Worm (Caenorhabditis elegans) whole organism, L1 larva: ENCODE results near the gene gmeb-1.
A peak's percentile ranks its signal among the peaks of the same experiment; 100 is the strongest.

Source experiments
- C16A3.4 ChIP-seq: fragments of 150-350 bp; optimal IDR thresholded peaks from 2 replicates; lab custom pipeline; 2014; ENCODE audit warnings: missing biosample characterization, missing genetic modification characterization
- Y116A8C.19 ChIP-seq: sonication (generic microtip); optimal IDR thresholded peaks from 2 replicates; lab custom pipeline; 2016; ENCODE audit warnings: missing compliant biosample characterization, missing genetic modification characterization, borderline replicate concordance
- ama-1 ChIP-seq: fragments of 150-350 bp; optimal IDR thresholded peaks from 2 replicates; lab custom pipeline; 2014
- blmp-1 ChIP-seq: fragments of 150-350 bp; optimal IDR thresholded peaks from 2 replicates; lab custom pipeline; 2014; ENCODE audit warnings: missing biosample characterization, missing genetic modification characterization
- ceh-82 ChIP-seq, 3 experiments: fragments of 150-350 bp in 1 of 3; sonication (generic microtip) in 2 of 3; optimal IDR thresholded peaks; 2 replicates each; lab custom pipeline; 2014 to 2017; ENCODE audit warnings: missing biosample characterization in 3 of 3, missing genetic modification characterization in 3 of 3
- ceh-90 ChIP-seq: sonication (generic microtip); optimal IDR thresholded peaks from 2 replicates; lab custom pipeline; 2016; ENCODE audit warnings: missing genetic modification characterization, missing compliant biosample characterization
- ces-1 ChIP-seq: fragments of 150-350 bp; optimal IDR thresholded peaks from 2 replicates; lab custom pipeline; 2014; ENCODE audit warnings: missing biosample characterization, missing genetic modification reagents, missing genetic modification characterization
- dpl-1 ChIP-seq, 3 experiments: fragments of 150-350 bp in 2 of 3; sonication (generic microtip) in 1 of 3; optimal IDR thresholded peaks; 2 replicates each; lab custom pipeline; 2014 to 2017; ENCODE audit warnings: missing biosample characterization in 3 of 3, missing genetic modification characterization in 3 of 3, missing genetic modification reagents in 3 of 3
- dsc-1 ChIP-seq: sonication (generic microtip); optimal IDR thresholded peaks from 2 replicates; lab custom pipeline; 2016; ENCODE audit warnings: mild to moderate bottlenecking, missing genetic modification characterization, missing compliant biosample characterization
- efl-1 ChIP-seq, 4 experiments: fragments of 150-350 bp; optimal IDR thresholded peaks in 3 of 4; peaks in 1 of 4; 1 replicate in 1 of 4; 2 replicates in 3 of 4; lab custom pipeline; 2014; ENCODE audit warnings: missing biosample characterization in 2 of 4, missing genetic modification characterization in 2 of 4, missing genetic modification reagents in 2 of 4
- efl-3 ChIP-seq: fragments of 200-800 bp; sonication (Bioruptor generic); optimal IDR thresholded peaks from 2 replicates; lab custom pipeline; 2018; ENCODE audit warnings: mild to moderate bottlenecking, missing genetic modification characterization, missing compliant biosample characterization
- egl-27 ChIP-seq, 2 experiments: fragments of 150-350 bp in 1 of 2; sonication (generic microtip); optimal IDR thresholded peaks; 3 replicates each; lab custom pipeline; 2017 to 2018; ENCODE audit warnings: missing biosample characterization in 2 of 2, missing genetic modification characterization in 2 of 2, missing genetic modification reagents in 2 of 2
- elt-2 ChIP-seq: sonication (generic microtip); optimal IDR thresholded peaks from 2 replicates; lab custom pipeline; 2016; ENCODE audit warnings: missing genetic modification characterization, mild to moderate bottlenecking, inconsistent platforms, missing compliant biosample characterization, missing genetic modification reagents
- ets-5 ChIP-seq: fragments of 200-800 bp; sonication (Bioruptor generic); IDR thresholded peaks from 2 replicates; pipeline ENCODE4 v1.3.6; 2022; ENCODE audit warnings: missing genetic modification characterization, missing compliant biosample characterization
- fos-1 ChIP-seq: fragments of 150-350 bp; optimal IDR thresholded peaks from 2 replicates; lab custom pipeline; 2014; ENCODE audit warnings: missing biosample characterization, missing genetic modification characterization
- grh-1 ChIP-seq: fragments of 200-800 bp; sonication (Bioruptor generic); IDR thresholded peaks from 2 replicates; pipeline ENCODE4 v1.3.6; 2022; ENCODE audit warnings: missing genetic modification reagents, missing genetic modification characterization, missing compliant biosample characterization
- jun-1 ChIP-seq: fragments of 150-350 bp; optimal IDR thresholded peaks from 2 replicates; lab custom pipeline; 2014; ENCODE audit warnings: missing biosample characterization, missing genetic modification reagents, missing genetic modification characterization
- lin-14 ChIP-seq: fragments of 200-800 bp; sonication (Bioruptor generic); optimal IDR thresholded peaks from 2 replicates; lab custom pipeline; 2018; ENCODE audit warnings: mild to moderate bottlenecking, missing genetic modification characterization, moderate library complexity, missing compliant biosample characterization
- lin-35 ChIP-seq, 2 experiments: fragments of 150-350 bp; optimal IDR thresholded peaks; 2 replicates each; lab custom pipeline; 2014; ENCODE audit warnings: missing biosample characterization in 2 of 2, missing genetic modification characterization in 2 of 2, missing genetic modification reagents in 2 of 2
- lir-3 ChIP-seq: sonication (generic microtip); optimal IDR thresholded peaks from 2 replicates; lab custom pipeline; 2016; ENCODE audit warnings: mild to moderate bottlenecking, missing genetic modification characterization, moderate library complexity, missing compliant biosample characterization; ENCODE audit not compliant: poor library complexity
- lsy-2 ChIP-seq, 2 experiments: fragments of 150-350 bp; optimal IDR thresholded peaks; 2 replicates each; lab custom pipeline; 2014; ENCODE audit warnings: missing biosample characterization in 2 of 2, missing genetic modification characterization in 2 of 2
- mdl-1 ChIP-seq, 2 experiments: fragments of 150-350 bp; optimal IDR thresholded peaks; 2 replicates each; lab custom pipeline; 2014 to 2017; ENCODE audit warnings: missing biosample characterization in 2 of 2, missing genetic modification characterization in 2 of 2, inconsistent platforms in 1 of 2
- mep-1 ChIP-seq: fragments of 150-350 bp; optimal IDR thresholded peaks from 2 replicates; lab custom pipeline; 2014; ENCODE audit warnings: missing biosample characterization, missing genetic modification characterization
- nhr-19 ChIP-seq: fragments of 200-800 bp; sonication (Bioruptor generic); conservative IDR thresholded peaks from 2 replicates; pipeline ENCODE4 v1.3.6; 2022; ENCODE audit warnings: missing genetic modification characterization, missing compliant biosample characterization
- nhr-20 ChIP-seq: sonication (generic microtip); optimal IDR thresholded peaks from 2 replicates; lab custom pipeline; 2016; ENCODE audit warnings: mild to moderate bottlenecking, missing genetic modification characterization, missing compliant biosample characterization
- nhr-28 ChIP-seq: fragments of 150-350 bp; optimal IDR thresholded peaks from 2 replicates; lab custom pipeline; 2014; ENCODE audit warnings: missing biosample characterization, missing genetic modification characterization
- nhr-71 ChIP-seq: sonication (generic microtip); optimal IDR thresholded peaks from 2 replicates; lab custom pipeline; 2016; ENCODE audit warnings: mild to moderate bottlenecking, missing genetic modification characterization, moderate library complexity, missing compliant biosample characterization
- nhr-76 ChIP-seq: sonication (generic microtip); optimal IDR thresholded peaks from 2 replicates; lab custom pipeline; 2017; ENCODE audit warnings: missing biosample characterization, missing genetic modification characterization
- nhr-77 ChIP-seq: fragments of 150-350 bp; optimal IDR thresholded peaks from 2 replicates; lab custom pipeline; 2014; ENCODE audit warnings: missing biosample characterization, missing genetic modification characterization
- nhr-85 ChIP-seq: sonication (generic microtip); peaks from one replicate; lab custom pipeline; 2016; ENCODE audit warnings: missing genetic modification characterization, inconsistent platforms, missing compliant biosample characterization
- pax-3 ChIP-seq: fragments of 200-800 bp; sonication (Bioruptor generic); optimal IDR thresholded peaks from 2 replicates; lab custom pipeline; 2018; ENCODE audit warnings: mild to moderate bottlenecking, missing genetic modification characterization, moderate library complexity, missing compliant biosample characterization
- pqm-1 ChIP-seq: sonication (generic microtip); optimal IDR thresholded peaks from 3 replicates; lab custom pipeline; 2017; ENCODE audit warnings: missing biosample characterization, missing genetic modification characterization
- skn-1 ChIP-seq: fragments of 150-350 bp; optimal IDR thresholded peaks from 2 replicates; lab custom pipeline; 2014; ENCODE audit warnings: missing biosample characterization, missing genetic modification characterization
- snpc-4 ChIP-seq: fragments of 150-350 bp; optimal IDR thresholded peaks from 2 replicates; lab custom pipeline; 2014; ENCODE audit warnings: missing biosample characterization, missing genetic modification characterization
- snu-23 ChIP-seq: sonication (generic microtip); optimal IDR thresholded peaks from 2 replicates; lab custom pipeline; 2016; ENCODE audit warnings: missing genetic modification characterization, missing compliant biosample characterization
- sox-4 ChIP-seq: sonication (generic microtip); optimal IDR thresholded peaks from 2 replicates; lab custom pipeline; 2016; ENCODE audit warnings: missing genetic modification characterization, missing compliant biosample characterization
- tbx-2 ChIP-seq: sonication (generic microtip); optimal IDR thresholded peaks from 2 replicates; lab custom pipeline; 2016; ENCODE audit warnings: missing genetic modification characterization, missing compliant biosample characterization
- unc-30 ChIP-seq: sonication (generic microtip); optimal IDR thresholded peaks from 2 replicates; lab custom pipeline; 2017; ENCODE audit warnings: missing biosample characterization, missing genetic modification characterization
- unc-98 ChIP-seq: fragments of 200-800 bp; sonication (Bioruptor generic); IDR thresholded peaks from 2 replicates; pipeline ENCODE4 v1.3.6; 2022; ENCODE audit warnings: missing genetic modification characterization, missing compliant biosample characterization
- vab-15 ChIP-seq: sonication (generic microtip); optimal IDR thresholded peaks from 2 replicates; lab custom pipeline; 2017; ENCODE audit warnings: missing genotype, mild to moderate bottlenecking, missing genetic modification characterization, missing compliant biosample characterization
- xbp-1 ChIP-seq: sonication (generic microtip); optimal IDR thresholded peaks from 2 replicates; lab custom pipeline; 2016; ENCODE audit warnings: missing genetic modification characterization, missing compliant biosample characterization
- zag-1 ChIP-seq: fragments of 150-350 bp; optimal IDR thresholded peaks from 2 replicates; lab custom pipeline; 2014; ENCODE audit warnings: missing biosample characterization, missing genetic modification characterization
- ztf-4 ChIP-seq: fragments of 150-350 bp; optimal IDR thresholded peaks from 2 replicates; lab custom pipeline; 2014; ENCODE audit warnings: missing biosample characterization, missing genetic modification characterization

Gene gmeb-1

DNA sequence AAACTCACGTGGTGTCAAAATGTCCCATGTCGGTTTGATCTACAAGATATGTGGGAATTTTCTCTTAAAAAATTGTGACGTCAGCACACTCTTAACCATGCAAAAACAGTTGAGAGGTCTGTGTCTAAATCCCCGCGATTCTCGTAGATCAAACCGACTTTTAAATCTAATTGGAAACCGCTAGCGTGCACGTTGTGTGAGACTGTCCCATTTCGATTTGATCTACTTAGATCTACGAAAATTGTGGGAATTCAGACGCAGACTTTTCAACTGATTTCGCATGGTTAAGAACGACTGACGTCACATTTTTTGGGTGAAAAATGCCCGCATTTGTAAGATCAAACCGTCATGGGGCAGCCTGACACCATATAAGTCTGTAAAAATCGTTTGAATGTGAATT lies 38.5 kb downstream of the gmeb-1 start:
- TF ChIP-seq snpc-4 (tag; lab: Kevin White, UChicago) (no peak), ama-1 (lab: Kevin White, UChicago) (no peak), lsy-2 (tag; optimal IDR thresholded peaks at IDR 0.05; lab: Kevin White, UChicago) (no peak), unc-30 (tag; lab: Kevin White, UChicago) (no peak), nhr-20 (tag; lab: Kevin White, UChicago) (no peak), efl-1 (optimal IDR thresholded peaks at IDR 0.05; lab: Kevin White, UChicago) (no peak), efl-1 (GFP tag; optimal IDR thresholded peaks at IDR 0.05 in 1 of 2; lab: Kevin White, UChicago) (peak in 1 of 2 experiments; percentile 60), nhr-19 (GFP tag; lab: Robert Waterston, UW) (no peak), pax-3 (no peak)

DNA sequence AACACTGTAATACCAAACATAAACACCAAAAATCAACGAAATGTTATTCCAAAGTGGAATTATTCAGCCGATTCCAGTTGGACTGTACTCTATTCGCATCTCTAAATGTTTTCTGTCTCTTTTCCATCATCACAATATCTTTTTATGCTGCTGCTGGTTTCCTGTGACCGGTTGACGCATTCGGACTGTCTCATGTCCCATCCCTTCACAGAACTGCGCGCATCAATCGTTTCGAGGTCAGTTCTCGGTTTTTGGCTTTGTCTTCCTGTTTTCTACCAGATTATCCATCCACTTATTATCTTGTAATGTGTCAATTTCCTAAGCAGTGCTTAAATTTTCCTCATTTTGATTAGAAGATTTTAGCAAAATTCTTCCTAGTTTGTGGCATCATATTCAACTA lies 40.7 kb downstream of the gmeb-1 start:
- TF ChIP-seq unc-30 (tag; lab: Kevin White, UChicago) (no peak), snu-23 (GFP tag; lab: Kevin White, UChicago) (peak; percentile 54), Y116A8C.19 (tag; lab: Kevin White, UChicago) (no peak), nhr-20 (tag; lab: Kevin White, UChicago) (peak; percentile 24), nhr-85 (tag; lab: Kevin White, UChicago) (peak; percentile 65), blmp-1 (tag; lab: Kevin White, UChicago) (peak; percentile 59), unc-98 (GFP tag; lab: Robert Waterston, UW) (no peak), nhr-71 (tag; lab: Kevin White, UChicago) (peak; percentile 3), lin-35 (GFP tag; optimal IDR thresholded peaks at IDR 0.05; lab: Kevin White, UChicago) (peak in 1 of 2 experiments; percentile 16), lin-14 (GFP tag; lab: Kevin White, UChicago) (peak; percentile 50), egl-27 (tag; optimal IDR thresholded peaks at IDR 0.05; lab: Kevin White, UChicago) (no peak), ztf-4 (tag; lab: Kevin White, UChicago) (no peak), xbp-1 (tag; lab: Kevin White, UChicago) (no peak)

DNA sequence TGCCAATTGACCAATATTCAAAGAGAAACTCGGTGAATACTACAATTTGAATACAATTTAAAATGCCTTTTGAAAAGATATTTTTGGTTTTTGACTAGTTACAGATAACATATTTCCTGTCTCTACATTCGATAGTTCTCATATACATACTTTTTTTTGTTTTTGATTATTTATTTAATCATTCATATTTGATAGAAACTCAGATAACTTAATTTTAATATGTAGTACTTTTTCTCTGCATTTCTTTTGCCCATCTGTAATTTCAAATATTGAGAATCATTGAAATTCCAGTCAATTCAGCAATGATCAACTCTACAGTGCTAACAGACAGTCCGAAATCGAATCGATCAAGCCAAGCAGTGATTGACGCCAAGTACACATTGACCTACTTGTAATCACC lies 41.7 kb downstream of the gmeb-1 start, which contains the start of gene C23H3.2:
TSS of gene C23H3.2 (plus strand) at position 301 of the 400 bp plus-strand sequence.
- TF ChIP-seq efl-3 (GFP tag; lab: Kevin White, UChicago) (no peak), zag-1 (no peak), ceh-90 (tag; lab: Kevin White, UChicago) (no peak), nhr-77 (no peak), ceh-82 (tag; optimal IDR thresholded peaks at IDR 0.05; lab: Kevin White, UChicago) (no peak), nhr-71 (tag; lab: Kevin White, UChicago) (no peak)
- TF ChIP-seq, all 84 proteins: peak for 0

DNA sequence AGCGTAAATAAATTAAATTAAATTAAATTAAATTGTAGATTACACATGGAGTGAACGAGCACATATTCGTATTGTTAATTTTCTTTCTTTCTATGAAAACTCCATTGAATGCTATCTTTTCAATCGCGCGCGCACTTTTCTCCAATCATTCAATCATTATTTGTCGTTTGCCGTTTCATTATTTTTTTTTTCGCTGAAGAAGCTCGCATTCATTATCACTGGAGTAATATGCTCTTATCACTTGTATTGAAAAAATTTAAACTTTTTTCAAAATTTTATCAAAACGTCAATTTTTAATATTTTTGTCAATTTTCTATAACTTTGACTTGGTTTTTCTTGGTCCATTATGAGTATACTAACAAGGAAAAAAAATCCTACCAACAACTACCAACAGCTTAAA lies 46.1 kb downstream of the gmeb-1 start:
- TF ChIP-seq pqm-1 (tag; lab: Kevin White, UChicago) (peak; percentile 54), elt-2 (tag; lab: Kevin White, UChicago) (peak; percentile 7), ets-5 (GFP tag; lab: Robert Waterston, UW) (no peak), egl-27 (tag; optimal IDR thresholded peaks at IDR 0.05; lab: Kevin White, UChicago) (no peak), zag-1 (no peak)
- TF ChIP-seq, all 84 proteins: peak for 2

- peak; percentile 22 for TF ChIP-seq fos-1
- TF ChIP-seq tbx-2 (tag; lab: Kevin White, UChicago) = peak; percentile 0
- TF ChIP-seq dsc-1 (tag; lab: Kevin White, UChicago) = no peak
- peak; percentile 71 for TF ChIP-seq snu-23 (GFP tag; lab: Kevin White, UChicago)
- TF ChIP-seq ztf-4 (tag; lab: Kevin White, UChicago) = peak; percentile 21
- no peak for TF ChIP-seq vab-15
- TF ChIP-seq nhr-19 (GFP tag; lab: Robert Waterston, UW) = no peak
- peak; percentile 17 for TF ChIP-seq jun-1
- peak in 1 of 2 experiments; percentile 61 for TF ChIP-seq lsy-2 (tag; optimal IDR thresholded peaks at IDR 0.05; lab: Kevin White, UChicago)
- peak in 2 of 3 experiments; percentile 11 to 34 for TF ChIP-seq dpl-1 (GFP tag; optimal IDR thresholded peaks at IDR 0.05; lab: Kevin White, UChicago)
- TF ChIP-seq nhr-76 = no peak
- no peak for TF ChIP-seq skn-1 (tag; lab: Kevin White, UChicago)
- peak; percentile 21 for TF ChIP-seq C16A3.4 (tag; lab: Kevin White, UChicago)
- TF ChIP-seq lir-3 (tag; lab: Kevin White, UChicago) = no peak
- peak; percentile 60 for TF ChIP-seq nhr-20 (tag; lab: Kevin White, UChicago)
- TF ChIP-seq mdl-1 (tag; optimal IDR thresholded peaks at IDR 0.05; lab: Kevin White, UChicago) = peak in 1 of 2 experiments; percentile 55
- TF ChIP-seq pax-3 = no peak
- TF ChIP-seq nhr-85 (tag; lab: Kevin White, UChicago) = peak; percentile 92
- TF ChIP-seq blmp-1 (tag; lab: Kevin White, UChicago) = peak; percentile 88
- TF ChIP-seq sox-4 (tag; lab: Kevin White, UChicago) = no peak
- TF ChIP-seq mep-1 (tag; lab: Kevin White, UChicago) = peak; percentile 79
- TF ChIP-seq lin-35 (GFP tag; optimal IDR thresholded peaks at IDR 0.05; lab: Kevin White, UChicago) = peak in 1 of 2 experiments; percentile 62
- TF ChIP-seq grh-1 (GFP tag; lab: Robert Waterston, UW) = peak; percentile 33; the same call in 1 of the 2 replicates
- no peak for TF ChIP-seq nhr-28
- no peak for TF ChIP-seq ces-1
These were observed 47.0 kb downstream of the gmeb-1 start for ce11 chrII:66322-66721.
